Fruit fly (Drosophila melanogaster) whole organism, embryonic: ENCODE measurements around the gene Elp5.

Experiments used
- CG11247 ChIP-seq: fragments of 200-800 bp; sonication (Bioruptor generic); IDR thresholded peaks from 2 replicates; pipeline ENCODE4 v1.3.6; 2022; ENCODE audit warnings: missing biosample characterization, missing genetic modification characterization
- CG8089 ChIP-seq: fragments of 200-800 bp; sonication (Bioruptor generic); optimal IDR thresholded peaks from 3 replicates; lab custom pipeline; 2016; ENCODE audit warnings: missing biosample characterization, missing genetic modification characterization
- Oaz ChIP-seq: fragments of 200-800 bp; sonication (Bioruptor generic); IDR thresholded peaks from 2 replicates; pipeline ENCODE4 v1.3.6; 2022; ENCODE audit warnings: missing biosample characterization, missing genetic modification characterization
- cwo ChIP-seq: fragments of 200-800 bp; sonication (Bioruptor generic); optimal IDR thresholded peaks from 3 replicates; lab custom pipeline; 2017; ENCODE audit warnings: missing biosample characterization, missing genetic modification characterization, mild to moderate bottlenecking, moderate library complexity, missing genetic modification reagents
- grn ChIP-seq: fragments of 200-800 bp; sonication (Bioruptor generic); optimal IDR thresholded peaks from 3 replicates; lab custom pipeline; 2017; ENCODE audit warnings: missing biosample characterization, missing genetic modification characterization

DNA sequence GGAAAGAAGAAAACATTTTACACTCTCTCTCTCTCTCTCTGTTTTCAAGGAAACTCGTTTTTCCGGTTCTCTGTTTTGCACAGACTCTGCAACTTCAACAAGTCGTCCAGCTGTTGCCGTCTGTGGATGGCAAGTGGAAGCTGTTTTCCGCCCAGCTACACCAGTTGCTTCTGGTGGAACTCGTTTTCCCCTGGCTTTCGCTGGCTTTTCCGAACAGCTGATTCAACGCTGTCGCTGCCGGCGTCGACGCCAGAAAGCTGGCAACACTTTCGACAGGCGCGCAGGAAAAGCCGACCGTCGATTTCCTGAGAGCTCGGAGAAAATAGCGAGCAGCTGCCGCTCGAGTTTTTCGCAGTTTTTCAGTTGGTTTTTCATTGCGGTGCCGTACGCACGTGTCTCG lies 25.2 kb downstream of the Elp5 start, which contains the start of gene MsR2:
- TF ChIP-seq CG11247 (GFP tag; lab: Robert Waterston, UW) = no peak
- no peak for TF ChIP-seq CG8089 (GFP tag; lab: Kevin White, UChicago)
- no peak for TF ChIP-seq cwo (GFP tag; lab: Kevin White, UChicago)
- TF ChIP-seq grn (GFP tag; lab: Kevin White, UChicago) = no peak
- no peak for TF ChIP-seq Oaz (GFP tag; lab: Robert Waterston, UW)
